Comparison of ENCODE assay signal across 1 fruit fly cellular context in genomic region chr3L:20586024-20586423, dm6.
TF ChIP-seq lines count a peak whose summit lies in the region.

No protein-coding gene starts in this region.

TF ChIP-seq in whole organism, prepupa, 60 proteins besides CTCF, POLR2A, EP300 and RAD21 (continued from another document):
- peak; percentile 41 for TF ChIP-seq Hr4 (GFP tag; optimal IDR thresholded peaks at IDR 0.05; lab: Kevin White, UChicago)
- peak; percentile 76 for TF ChIP-seq Eip78C (GFP tag; lab: Kevin White, UChicago)
- TF ChIP-seq pdm3 (GFP tag; optimal IDR thresholded peaks at IDR 0.05; lab: Kevin White, UChicago), result peak; percentile 24
- no peak for TF ChIP-seq CG6792 (GFP tag; optimal IDR thresholded peaks at IDR 0.05; lab: Kevin White, UChicago)
- peak; percentile 34 for TF ChIP-seq achi (GFP tag; optimal IDR thresholded peaks at IDR 0.05; lab: Kevin White, UChicago)
- TF ChIP-seq Sox102F (GFP tag; optimal IDR thresholded peaks at IDR 0.05; lab: Kevin White, UChicago), result no peak
- TF ChIP-seq spab (GFP tag; optimal IDR thresholded peaks at IDR 0.05; lab: Kevin White, UChicago), result peak; percentile 44
- TF ChIP-seq Ets96B (tag; optimal IDR thresholded peaks at IDR 0.05; lab: Kevin White, UChicago), result peak; percentile 56
- peak in 1 of 2 experiments; percentile 25 for TF ChIP-seq salr (GFP tag; optimal IDR thresholded peaks at IDR 0.05; lab: Kevin White, UChicago)
- peak; percentile 30 for TF ChIP-seq esn (GFP tag; optimal IDR thresholded peaks at IDR 0.05; lab: Kevin White, UChicago)
- peak; percentile 40 for TF ChIP-seq Met (GFP tag; optimal IDR thresholded peaks at IDR 0.05; lab: Kevin White, UChicago)
